Fruit fly (Drosophila melanogaster) whole organism, embryonic: ENCODE measurements around the gene Hsp70Aa.

Experiments used
- Asciz ChIP-seq: fragments of 200-800 bp; sonication (Bioruptor generic); optimal IDR thresholded peaks from 2 replicates; lab custom pipeline; 2017; ENCODE audit warnings: missing biosample characterization, mild to moderate bottlenecking, missing genetic modification characterization, missing genetic modification reagents
- BEAF-32 ChIP-seq: fragments of 200-800 bp; sonication (Bioruptor generic); optimal IDR thresholded peaks from 3 replicates; lab custom pipeline; 2017; ENCODE audit warnings: missing biosample characterization, missing genetic modification characterization, mild to moderate bottlenecking, moderate library complexity, missing genetic modification reagents
- BtbVII ChIP-seq: fragments of 200-800 bp; sonication (Bioruptor generic); optimal IDR thresholded peaks from 3 replicates; lab custom pipeline; 2017; ENCODE audit warnings: missing biosample characterization, mild to moderate bottlenecking, missing genetic modification characterization
- Bteb2 ChIP-seq: fragments of 200-800 bp; sonication (Bioruptor generic); optimal IDR thresholded peaks from 2 replicates; lab custom pipeline; 2016; ENCODE audit warnings: missing biosample characterization, missing genetic modification characterization
- CG11093 ChIP-seq: fragments of 200-800 bp; sonication (Bioruptor generic); IDR thresholded peaks from 3 replicates; pipeline ENCODE4 v1.3.6; 2022; ENCODE audit warnings: missing biosample characterization, missing genetic modification characterization
- CG12236 ChIP-seq: fragments of 200-800 bp; sonication (Bioruptor generic); optimal IDR thresholded peaks from 2 replicates; lab custom pipeline; 2016; ENCODE audit warnings: missing biosample characterization, missing genetic modification characterization
- CG12391 ChIP-seq: fragments of 200-800 bp; sonication (Bioruptor generic); optimal IDR thresholded peaks from 3 replicates; lab custom pipeline; 2018; ENCODE audit warnings: missing biosample characterization, mild to moderate bottlenecking, missing genetic modification characterization, moderate library complexity
- CG12769 ChIP-seq: fragments of 200-800 bp; sonication (Bioruptor generic); optimal IDR thresholded peaks from 2 replicates; lab custom pipeline; 2019; ENCODE audit warnings: missing biosample characterization, mild to moderate bottlenecking, missing genetic modification characterization, moderate library complexity
- CG13287 ChIP-seq: fragments of 200-800 bp; sonication (Bioruptor generic); IDR thresholded peaks from 2 replicates; pipeline ENCODE4 v1.3.6; 2022; ENCODE audit warnings: missing biosample characterization, missing genetic modification characterization; ENCODE audit not compliant: partially characterized antibody
- CG13296 ChIP-seq: fragments of 200-800 bp; sonication (Bioruptor generic); optimal IDR thresholded peaks from 3 replicates; lab custom pipeline; 2018; ENCODE audit warnings: missing biosample characterization, mild to moderate bottlenecking, missing genetic modification characterization
- CG14667 ChIP-seq: fragments of 200-800 bp; sonication (Bioruptor generic); IDR thresholded peaks from 2 replicates; pipeline ENCODE4 v1.3.6; 2022; ENCODE audit warnings: missing biosample characterization, missing genetic modification characterization
- CG17359 ChIP-seq: fragments of 200-800 bp; sonication (Bioruptor generic); optimal IDR thresholded peaks from 3 replicates; lab custom pipeline; 2018; ENCODE audit warnings: missing biosample characterization, mild to moderate bottlenecking, missing genetic modification characterization, moderate library complexity
- CG2678 ChIP-seq: fragments of 200-800 bp; sonication (Bioruptor generic); optimal IDR thresholded peaks from 3 replicates; lab custom pipeline; 2019; ENCODE audit warnings: missing biosample characterization, mild to moderate bottlenecking, missing genetic modification characterization, moderate library complexity
- CG3281 ChIP-seq: fragments of 200-800 bp; sonication (Bioruptor generic); optimal IDR thresholded peaks from 3 replicates; lab custom pipeline; 2017; ENCODE audit warnings: missing biosample characterization, mild to moderate bottlenecking, missing genetic modification characterization
- CG4328 ChIP-seq: fragments of 200-800 bp; sonication (Bioruptor generic); optimal IDR thresholded peaks from 3 replicates; lab custom pipeline; 2017; ENCODE audit warnings: missing biosample characterization, missing genetic modification reagents, missing genetic modification characterization
- CG43689 ChIP-seq: fragments of 200-800 bp; sonication (Bioruptor generic); IDR thresholded peaks from 2 replicates; pipeline ENCODE4 v1.3.6; 2022; ENCODE audit warnings: missing biosample characterization, missing genetic modification characterization
- CG4617 ChIP-seq: fragments of 200-800 bp; sonication (Bioruptor generic); optimal IDR thresholded peaks from 3 replicates; lab custom pipeline; 2016; ENCODE audit warnings: missing biosample characterization, missing genetic modification characterization, borderline replicate concordance
- CG6689 ChIP-seq: fragments of 200-800 bp; sonication (Bioruptor generic); IDR thresholded peaks from 2 replicates; pipeline ENCODE4 v1.3.6; 2022; ENCODE audit warnings: missing biosample characterization, missing genetic modification characterization
- CG6765 ChIP-seq: fragments of 200-800 bp; sonication (Bioruptor generic); optimal IDR thresholded peaks from 3 replicates; lab custom pipeline; 2017; ENCODE audit warnings: missing biosample characterization, mild to moderate bottlenecking, missing genetic modification characterization
- CG7271 ChIP-seq: fragments of 200-800 bp; sonication (Bioruptor generic); optimal IDR thresholded peaks from 2 replicates; lab custom pipeline; 2018; ENCODE audit warnings: missing biosample characterization, mild to moderate bottlenecking, missing genetic modification characterization, moderate library complexity
- CG8765 ChIP-seq: fragments of 200-800 bp; sonication (Bioruptor generic); IDR thresholded peaks from 2 replicates; pipeline ENCODE4 v1.3.6; 2022; ENCODE audit warnings: missing biosample characterization, missing genetic modification characterization
- CG9797 ChIP-seq: fragments of 200-800 bp; sonication (Bioruptor generic); optimal IDR thresholded peaks from 3 replicates; lab custom pipeline; 2018; ENCODE audit warnings: missing biosample characterization, mild to moderate bottlenecking, missing genetic modification characterization
- CHES-1-like ChIP-seq: fragments of 200-800 bp; sonication (Bioruptor generic); optimal IDR thresholded peaks from 2 replicates; lab custom pipeline; 2016; ENCODE audit warnings: missing biosample characterization, missing genetic modification characterization
- CrebB ChIP-seq: fragments of 200-800 bp; sonication (Bioruptor generic); optimal IDR thresholded peaks from 3 replicates; lab custom pipeline; 2018; ENCODE audit warnings: missing biosample characterization, mild to moderate bottlenecking, missing genetic modification characterization
- Dek ChIP-seq: fragments of 200-800 bp; sonication (Bioruptor generic); optimal IDR thresholded peaks from 3 replicates; lab custom pipeline; 2019; ENCODE audit warnings: missing biosample characterization, mild to moderate bottlenecking, missing genetic modification characterization, moderate library complexity
- Dip2 ChIP-seq: fragments of 200-800 bp; sonication (Bioruptor generic); IDR thresholded peaks from 2 replicates; pipeline ENCODE4 v1.3.6; 2022; ENCODE audit warnings: missing biosample characterization, missing genetic modification characterization
- Doc2 ChIP-seq: fragments of 200-800 bp; sonication (Bioruptor generic); IDR thresholded peaks from 2 replicates; pipeline ENCODE4 v1.3.6; 2022; ENCODE audit warnings: missing biosample characterization, missing genetic modification characterization
- Fer3 ChIP-seq: fragments of 200-800 bp; sonication (Bioruptor generic); optimal IDR thresholded peaks from 2 replicates; lab custom pipeline; 2018; ENCODE audit warnings: missing biosample characterization, mild to moderate bottlenecking, missing genetic modification characterization, moderate library complexity
- Gug ChIP-seq: fragments of 200-800 bp; sonication (Bioruptor generic); IDR thresholded peaks from 4 replicates; pipeline ENCODE4 v1.3.6; 2022; ENCODE audit warnings: missing biosample characterization, missing genetic modification characterization
- HmgD ChIP-seq: fragments of 200-800 bp; sonication (Bioruptor generic); optimal IDR thresholded peaks from 3 replicates; lab custom pipeline; 2016; ENCODE audit warnings: missing biosample characterization, missing genetic modification characterization
- Hr3 ChIP-seq: fragments of 200-800 bp; sonication (Bioruptor generic); optimal IDR thresholded peaks from 3 replicates; lab custom pipeline; 2016; ENCODE audit warnings: missing biosample characterization, missing genetic modification characterization
- MESR4 ChIP-seq: fragments of 200-800 bp; sonication (Bioruptor generic); optimal IDR thresholded peaks from 2 replicates; lab custom pipeline; 2018; ENCODE audit warnings: missing biosample characterization, mild to moderate bottlenecking, missing genetic modification characterization, moderate library complexity
- Med ChIP-seq: fragments of 200-800 bp; sonication (Bioruptor generic); peaks from one replicate; lab custom pipeline; 2016; ENCODE audit warnings: missing biosample characterization, missing genetic modification characterization, mild to moderate bottlenecking, inconsistent platforms, moderate library complexity
- NK7.1 ChIP-seq: fragments of 200-800 bp; sonication (Bioruptor generic); optimal IDR thresholded peaks from 3 replicates; lab custom pipeline; 2016; ENCODE audit warnings: missing biosample characterization, missing genetic modification characterization
- Xbp1 ChIP-seq: fragments of 200-800 bp; sonication (Bioruptor generic); optimal IDR thresholded peaks from 3 replicates; lab custom pipeline; 2016; ENCODE audit warnings: missing biosample characterization, mild to moderate bottlenecking, missing genetic modification characterization
- YL-1 ChIP-seq: fragments of 200-800 bp; sonication (Bioruptor generic); optimal IDR thresholded peaks from 3 replicates; lab custom pipeline; 2017; ENCODE audit warnings: missing biosample characterization, mild to moderate bottlenecking, missing genetic modification characterization
- ap ChIP-seq: fragments of 200-800 bp; sonication (Bioruptor generic); IDR thresholded peaks from 2 replicates; pipeline ENCODE4 v1.3.6; 2022; ENCODE audit warnings: missing biosample characterization, missing genetic modification characterization
- ara ChIP-seq: fragments of 200-800 bp; sonication (Bioruptor generic); IDR thresholded peaks from 2 replicates; pipeline ENCODE4 v1.3.6; 2022; ENCODE audit warnings: missing biosample characterization, missing genetic modification characterization
- caup ChIP-seq: fragments of 200-800 bp; sonication (Bioruptor generic); optimal IDR thresholded peaks from 3 replicates; lab custom pipeline; 2017; ENCODE audit warnings: missing biosample characterization, mild to moderate bottlenecking, missing genetic modification characterization, moderate library complexity; ENCODE audit not compliant: severe bottlenecking
- dmrt11E ChIP-seq: fragments of 200-800 bp; sonication (Bioruptor generic); optimal IDR thresholded peaks from 3 replicates; lab custom pipeline; 2018; ENCODE audit warnings: missing biosample characterization, mild to moderate bottlenecking, missing genetic modification characterization, moderate library complexity
- gce ChIP-seq: fragments of 200-800 bp; sonication (Bioruptor generic); IDR thresholded peaks from 3 replicates; pipeline ENCODE4 v1.3.6; 2022; ENCODE audit warnings: missing biosample characterization, missing genetic modification characterization
- gem ChIP-seq: fragments of 200-800 bp; sonication (Bioruptor generic); optimal IDR thresholded peaks from 2 replicates; lab custom pipeline; 2019; ENCODE audit warnings: missing biosample characterization, mild to moderate bottlenecking, missing genetic modification characterization, moderate library complexity
- grau ChIP-seq: fragments of 200-800 bp; optimal IDR thresholded peaks from 3 replicates; lab custom pipeline; 2019; ENCODE audit warnings: missing biosample characterization, mild to moderate bottlenecking, missing genetic modification characterization, moderate library complexity
- kah ChIP-seq: fragments of 200-800 bp; sonication (Bioruptor generic); optimal IDR thresholded peaks from 2 replicates; lab custom pipeline; 2018; ENCODE audit warnings: missing biosample characterization, mild to moderate bottlenecking, missing genetic modification characterization
- lmd ChIP-seq: fragments of 200-800 bp; sonication (Bioruptor generic); IDR thresholded peaks from 2 replicates; pipeline ENCODE4 v1.3.6; 2022; ENCODE audit warnings: missing biosample characterization, missing genetic modification characterization
- mirr ChIP-seq: fragments of 200-800 bp; sonication (Bioruptor generic); optimal IDR thresholded peaks from 3 replicates; lab custom pipeline; 2018; ENCODE audit warnings: missing biosample characterization, mild to moderate bottlenecking, missing genetic modification characterization
- nom ChIP-seq: fragments of 200-800 bp; sonication (Bioruptor generic); optimal IDR thresholded peaks from 2 replicates; lab custom pipeline; 2017; ENCODE audit warnings: missing biosample characterization, missing genetic modification characterization, mild to moderate bottlenecking, moderate library complexity, missing genetic modification reagents
- sc ChIP-seq, 3 experiments: fragments of >200 bp in 2 of 3; fragments of 200-800 bp in 1 of 3; sonication (Bioruptor generic) in 1 of 3; optimal IDR thresholded peaks; 2 replicates in 2 of 3; 3 replicates in 1 of 3; lab custom pipeline; 2017; ENCODE audit warnings: mild to moderate bottlenecking in 1 of 3, missing biosample characterization in 1 of 3, missing genetic modification characterization in 1 of 3, missing genetic modification reagents in 1 of 3
- sug ChIP-seq: fragments of 200-800 bp; optimal IDR thresholded peaks from 2 replicates; lab custom pipeline; 2019; ENCODE audit warnings: missing biosample characterization, mild to moderate bottlenecking, missing genetic modification characterization, moderate library complexity

Gene Hsp70Aa

dm6 chr3R:11949387-11950029 is 6.8 kb downstream of the Hsp70Aa start, which contains the start of gene CG31211 (continued):
- TF ChIP-seq HmgD (GFP tag; lab: Kevin White, UChicago) = no peak
- TF ChIP-seq sc (optimal IDR thresholded peaks at IDR 0.05; lab: Kevin White, UChicago) = no peak
- no peak for TF ChIP-seq sc (GFP tag; optimal IDR thresholded peaks at IDR 0.05; lab: Kevin White, UChicago)
- TF ChIP-seq NK7.1 = no peak
- TF ChIP-seq lmd (GFP tag; lab: Robert Waterston, UW) = no peak
- no peak for TF ChIP-seq kah (GFP tag; lab: Kevin White, UChicago)
- TF ChIP-seq dmrt11E = no peak
- TF ChIP-seq grau (tag; lab: Kevin White, UChicago) = peak; percentile 4
- no peak for TF ChIP-seq CG43689 (GFP tag; lab: Robert Waterston, UW)
- TF ChIP-seq CG2678 = no peak
- no peak for TF ChIP-seq Doc2 (GFP tag; lab: Robert Waterston, UW)
- no peak for TF ChIP-seq CG11093
- TF ChIP-seq caup (GFP tag; lab: Kevin White, UChicago) = no peak
- peak; percentile 28 for TF ChIP-seq Asciz (GFP tag; lab: Kevin White, UChicago)
- no peak for TF ChIP-seq CG8765 (GFP tag; lab: Robert Waterston, UW)
- no peak for TF ChIP-seq CG13296 (GFP tag; lab: Kevin White, UChicago)
- TF ChIP-seq sug = no peak
- TF ChIP-seq gem (tag; lab: Kevin White, UChicago) = peak; percentile 31
- TF ChIP-seq MESR4 = peak; percentile 96
- no peak for TF ChIP-seq CG12769
- peak; percentile 50 for TF ChIP-seq CG3281 (GFP tag; lab: Kevin White, UChicago)
- no peak for TF ChIP-seq ap
- no peak for TF ChIP-seq nom (GFP tag; lab: Kevin White, UChicago)
- TF ChIP-seq CG14667 (GFP tag; lab: Robert Waterston, UW) = no peak
- no peak for TF ChIP-seq Dip2 (GFP tag; lab: Robert Waterston, UW)
- TF ChIP-seq CG9797 = no peak
- no peak for TF ChIP-seq CrebB (tag; lab: Kevin White, UChicago)
- no peak for TF ChIP-seq CG6689 (GFP tag; lab: Robert Waterston, UW)
- no peak for TF ChIP-seq CG4328 (GFP tag; lab: Kevin White, UChicago)
- no peak for TF ChIP-seq CG7271 (tag; lab: Kevin White, UChicago)
- no peak for TF ChIP-seq CG13287 (GFP tag; lab: Robert Waterston, UW)
- TF ChIP-seq CG6765 (GFP tag; lab: Kevin White, UChicago) = no peak
- no peak for TF ChIP-seq Fer3 (tag; lab: Kevin White, UChicago)
- peak; percentile 70 for TF ChIP-seq CG4617 (GFP tag; lab: Kevin White, UChicago)
- TF ChIP-seq Gug (GFP tag; lab: Robert Waterston, UW) = no peak
- TF ChIP-seq mirr (GFP tag; lab: Kevin White, UChicago) = no peak
- TF ChIP-seq BEAF-32 (GFP tag; lab: Kevin White, UChicago) = peak; percentile 10
- TF ChIP-seq Hr3 (GFP tag; lab: Kevin White, UChicago) = no peak
- TF ChIP-seq ara (GFP tag; lab: Robert Waterston, UW) = no peak
- peak; percentile 81 for TF ChIP-seq YL-1
- TF ChIP-seq CG12236 (GFP tag; lab: Kevin White, UChicago) = no peak
- peak; percentile 41 for TF ChIP-seq CG12391
- TF ChIP-seq Med (GFP tag; lab: Kevin White, UChicago) = peak; percentile 79
- TF ChIP-seq gce (GFP tag; lab: Robert Waterston, UW) = no peak
- TF ChIP-seq Bteb2 (GFP tag; lab: Kevin White, UChicago) = no peak
- TF ChIP-seq CG17359 = no peak
- peak; percentile 32 for TF ChIP-seq Dek (tag; lab: Kevin White, UChicago)
- TF ChIP-seq BtbVII = peak; percentile 28
- TF ChIP-seq Xbp1 (GFP tag; lab: Kevin White, UChicago) = no peak
- no peak for TF ChIP-seq CHES-1-like
